Fruit fly (Drosophila melanogaster): ENCODE results near the gene Trmt112.
A peak's percentile ranks its signal among the peaks of the same experiment; 100 is the strongest.

Gene Trmt112

dm6 chr3L:21171905-21172304 is 44.7 kb downstream of the Trmt112 start, which contains the start of gene Ac78C (continued):
- peak; percentile 65 for TF ChIP-seq Max (GFP tag; optimal IDR thresholded peaks at IDR 0.05)
- TF ChIP-seq Atf3 (GFP tag; optimal IDR thresholded peaks at IDR 0.05): peak; percentile 71
- peak; percentile 30 for TF ChIP-seq NC2α (GFP tag; optimal IDR thresholded peaks at IDR 0.05)
- TF ChIP-seq pita (GFP tag; optimal IDR thresholded peaks at IDR 0.05): no peak
- no peak for TF ChIP-seq CG9797 (GFP tag; optimal IDR thresholded peaks at IDR 0.05)
- peak; percentile 90 for TF ChIP-seq bab2 (GFP tag; optimal IDR thresholded peaks at IDR 0.05)
- TF ChIP-seq tll (GFP tag; optimal IDR thresholded peaks at IDR 0.05): no peak
- no peak for TF ChIP-seq CG2129 (GFP tag; IDR thresholded peaks at IDR 0.05; ENCODE audit: partially characterized antibody)
- peak; percentile 100 for TF ChIP-seq scrt (GFP tag; optimal IDR thresholded peaks at IDR 0.05)
- peak; percentile 18 for TF ChIP-seq psq (GFP tag; optimal IDR thresholded peaks at IDR 0.05)
- peak; percentile 79 for TF ChIP-seq Atf-2 (GFP tag; optimal IDR thresholded peaks at IDR 0.05)
- peak; percentile 42 for TF ChIP-seq cato (GFP tag; optimal IDR thresholded peaks at IDR 0.05; ENCODE audit: borderline replicate concordance)
- TF ChIP-seq CG10979 (tag; optimal IDR thresholded peaks at IDR 0.05): no peak
- TF ChIP-seq Abd-B (GFP tag; optimal IDR thresholded peaks at IDR 0.05): peak; percentile 79
- peak; percentile 93 for TF ChIP-seq CG5180 (GFP tag; optimal IDR thresholded peaks at IDR 0.05)
- no peak for TF ChIP-seq corto (GFP tag; optimal IDR thresholded peaks at IDR 0.05)
- peak; percentile 95 for TF ChIP-seq Antp (GFP tag; optimal IDR thresholded peaks at IDR 0.05)
- TF ChIP-seq stwl (tag; optimal IDR thresholded peaks at IDR 0.05): no peak
- peak; percentile 14 for TF ChIP-seq MESR4 (GFP tag; optimal IDR thresholded peaks at IDR 0.05)
- TF ChIP-seq hb (GFP tag; IDR thresholded peaks at IDR 0.05; ENCODE audit: partially characterized antibody): no peak
- peak; percentile 84 for TF ChIP-seq dmrt99B (tag; optimal IDR thresholded peaks at IDR 0.05)
- TF ChIP-seq Adf1 (GFP tag; IDR thresholded peaks at IDR 0.05): peak; percentile 72
- peak; percentile 58 for TF ChIP-seq CG11398 (GFP tag; optimal IDR thresholded peaks at IDR 0.05)
- TF ChIP-seq CG11695 (GFP tag; IDR thresholded peaks at IDR 0.05): peak; percentile 78; the same call in 2 of the 3 replicates
- TF ChIP-seq luna (GFP tag; optimal IDR thresholded peaks at IDR 0.05): peak; percentile 88
- peak; percentile 66 for TF ChIP-seq CG4424 (GFP tag; optimal IDR thresholded peaks at IDR 0.05)
- no peak for TF ChIP-seq cg (GFP tag; optimal IDR thresholded peaks at IDR 0.05)
- peak; percentile 68 for TF ChIP-seq Rx (GFP tag; IDR thresholded peaks at IDR 0.05)
- peak; percentile 76 for TF ChIP-seq CG18011 (GFP tag; optimal IDR thresholded peaks at IDR 0.05)
- TF ChIP-seq H15 (GFP tag; IDR thresholded peaks at IDR 0.05): peak; percentile 78
- TF ChIP-seq gfzf (GFP tag; optimal IDR thresholded peaks at IDR 0.05): no peak
- peak; percentile 68 for TF ChIP-seq CG30403 (GFP tag; optimal IDR thresholded peaks at IDR 0.05)
- TF ChIP-seq grau (tag; optimal IDR thresholded peaks at IDR 0.05): peak; percentile 83
- peak; percentile 4 for TF ChIP-seq TFAM (GFP tag; optimal IDR thresholded peaks at IDR 0.05)
- TF ChIP-seq unc-4 (GFP tag; IDR thresholded peaks at IDR 0.05; ENCODE audit: partially characterized antibody): no peak
- TF ChIP-seq Rfx (GFP tag; IDR thresholded peaks at IDR 0.05): peak; percentile 95
- TF ChIP-seq hbn (GFP tag; IDR thresholded peaks at IDR 0.05; ENCODE audit: partially characterized antibody): peak; percentile 44; the same call in 1 of the 2 replicates
- peak; percentile 68 for TF ChIP-seq Asciz (GFP tag; optimal IDR thresholded peaks at IDR 0.05)
- peak; percentile 64 for TF ChIP-seq ab (GFP tag; optimal IDR thresholded peaks at IDR 0.05)
- TF ChIP-seq so (GFP tag; IDR thresholded peaks at IDR 0.05): peak; percentile 82; the same call in 2 of the 3 replicates
- TF ChIP-seq Xrp1 (GFP tag; IDR thresholded peaks at IDR 0.05): peak; percentile 83
- no peak for TF ChIP-seq aop (GFP tag; IDR thresholded peaks at IDR 0.05)
- TF ChIP-seq eve (GFP tag; optimal IDR thresholded peaks at IDR 0.05): no peak
- peak; percentile 16 for TF ChIP-seq CG8359 (GFP tag; optimal IDR thresholded peaks at IDR 0.05; ENCODE audit: borderline replicate concordance)
- TF ChIP-seq CG8388 (GFP tag; optimal IDR thresholded peaks at IDR 0.05): peak; percentile 62
- peak; percentile 51; the same call in 2 of the 3 replicates for TF ChIP-seq croc (GFP tag; conservative IDR thresholded peaks at IDR 0.05)
- peak; percentile 59; the same call in 2 of the 3 replicates for TF ChIP-seq Opbp (GFP tag; IDR thresholded peaks at IDR 0.05; ENCODE audit: partially characterized antibody)
- no peak for TF ChIP-seq Nf-YB (GFP tag; optimal IDR thresholded peaks at IDR 0.05)
- TF ChIP-seq Bdp1 (GFP tag; optimal IDR thresholded peaks at IDR 0.05): peak; percentile 76
- peak; percentile 77 for TF ChIP-seq zfh1 (GFP tag; IDR thresholded peaks at IDR 0.05)
